Worm (Caenorhabditis elegans): ENCODE measurements around the gene set-9.

Gene set-9

DNA sequence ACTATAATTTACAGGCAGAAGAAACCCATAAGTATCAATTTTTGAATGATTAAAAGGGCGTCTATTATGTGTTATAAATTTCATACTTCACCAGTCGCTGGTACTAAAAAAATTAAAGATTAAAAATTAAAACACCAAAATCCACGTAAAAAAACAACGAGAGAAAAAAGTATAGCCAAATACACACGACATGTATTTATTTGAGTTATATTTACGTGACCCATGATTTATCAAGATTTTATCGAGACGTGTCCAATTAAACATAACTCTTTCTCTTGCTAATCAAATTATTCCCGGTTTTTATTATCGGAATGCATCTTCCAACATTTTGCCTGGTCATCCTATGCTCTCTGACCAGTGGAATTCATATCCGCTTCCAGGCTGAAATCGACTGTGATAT, 40.4 kb upstream of the set-9 start, which contains the start of gene F36A4.4:
Gene F36A4.4, plus strand, starts transcription at position 301 of the 400 bp plus-strand sequence.
- TF ChIP-seq ceh-43 (GFP tag; optimal IDR thresholded peaks at IDR 0.05) (no peak), zip-8 (tag; optimal IDR thresholded peaks at IDR 0.05) (no peak), ham-2 (GFP tag; optimal IDR thresholded peaks at IDR 0.05) (no peak), bed-3 (GFP tag; optimal IDR thresholded peaks at IDR 0.05) (no peak), flh-1 (GFP tag; optimal IDR thresholded peaks at IDR 0.05) (no peak), lin-32 (GFP tag; optimal IDR thresholded peaks at IDR 0.05) (no peak), sptf-1 (tag; optimal IDR thresholded peaks at IDR 0.05) (no peak), ztf-11 (tag; optimal IDR thresholded peaks at IDR 0.05) (no peak), tbx-8 (GFP tag; optimal IDR thresholded peaks at IDR 0.05) (no peak), nhr-2 (tag; optimal IDR thresholded peaks at IDR 0.05) (no peak), nhr-28 (tag; optimal IDR thresholded peaks at IDR 0.05) (no peak), ces-1 (GFP tag; optimal IDR thresholded peaks at IDR 0.05) (no peak), lin-13 (tag; optimal IDR thresholded peaks at IDR 0.05) (no peak), pha-4 (tag; optimal IDR thresholded peaks at IDR 0.05) (no peak), nhr-237 (tag; optimal IDR thresholded peaks at IDR 0.05) (no peak), mls-2 (tag; optimal IDR thresholded peaks at IDR 0.05) (no peak), unc-39 (tag; optimal IDR thresholded peaks at IDR 0.05) (no peak), blmp-1 (tag; optimal IDR thresholded peaks at IDR 0.05) (no peak)

DNA sequence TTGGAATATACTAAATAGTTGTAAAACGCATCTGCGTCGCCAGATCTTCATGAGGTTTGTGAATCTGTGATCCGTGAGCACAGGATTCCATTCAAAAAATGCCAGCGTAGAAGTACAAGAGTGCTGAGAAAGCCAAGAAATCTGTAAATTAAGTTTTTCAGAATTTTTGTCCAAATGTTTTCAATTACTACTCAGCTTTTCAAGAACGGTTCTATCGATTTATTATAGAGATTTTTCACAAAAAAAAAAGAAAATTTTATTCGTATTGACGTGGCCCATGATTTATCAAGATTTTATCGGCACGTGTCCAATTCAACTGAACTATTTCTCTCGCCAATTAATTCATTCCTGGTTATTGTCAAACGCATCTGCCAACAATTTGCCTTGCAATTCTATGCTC, 38.4 kb upstream of the set-9 start, which contains the start of gene F36A4.3:
Gene F36A4.3, plus strand, starts transcription at position 301 of the 400 bp plus-strand sequence.
- TF ChIP-seq sptf-1 (tag; optimal IDR thresholded peaks at IDR 0.05) (no peak), nhr-12 (tag; optimal IDR thresholded peaks at IDR 0.05) (no peak), nhr-237 (tag; optimal IDR thresholded peaks at IDR 0.05) (no peak), elt-1 (tag; optimal IDR thresholded peaks at IDR 0.05; ENCODE audit: borderline replicate concordance, insufficient read depth) (no peak), ztf-11 (tag; optimal IDR thresholded peaks at IDR 0.05) (no peak), nhr-76 (tag; optimal IDR thresholded peaks at IDR 0.05) (no peak), blmp-1 (tag; optimal IDR thresholded peaks at IDR 0.05) (no peak)

DNA sequence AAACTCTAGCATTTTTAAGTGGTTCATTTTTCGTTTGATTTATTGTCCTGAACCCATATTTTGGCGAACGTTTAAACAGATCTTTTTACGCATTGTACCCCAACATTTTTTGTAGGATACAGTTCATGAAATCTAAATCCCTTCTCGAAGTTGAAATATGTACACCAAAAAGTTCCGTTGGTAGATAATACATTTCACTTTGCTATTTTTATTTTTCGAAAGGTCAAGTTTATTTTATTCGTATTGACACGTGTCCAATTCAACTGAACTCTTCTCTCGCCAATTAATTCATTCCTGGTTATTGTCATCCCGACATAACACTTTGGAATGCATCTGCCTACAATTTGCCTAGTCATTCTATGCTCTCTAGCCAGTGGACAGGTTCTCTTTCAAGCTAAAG, 36.8 kb upstream of the set-9 start, which contains the start of gene F36A4.2:
Gene F36A4.2, plus strand, starts transcription at position 301 of the 400 bp plus-strand sequence.
- TF ChIP-seq nhr-28 (tag; optimal IDR thresholded peaks at IDR 0.05) (no peak), mep-1 (tag; optimal IDR thresholded peaks at IDR 0.05) (no peak), snpc-4 (tag; optimal IDR thresholded peaks at IDR 0.05) (no peak), tbx-8 (GFP tag; optimal IDR thresholded peaks at IDR 0.05) (no peak), elt-1 (tag; optimal IDR thresholded peaks at IDR 0.05; ENCODE audit: borderline replicate concordance, insufficient read depth) (no peak), M03D4.4 (tag; optimal IDR thresholded peaks at IDR 0.05) (no peak), unc-62 (GFP tag; optimal IDR thresholded peaks at IDR 0.05) (no peak), lin-32 (GFP tag; optimal IDR thresholded peaks at IDR 0.05) (no peak), cnd-1 (tag; optimal IDR thresholded peaks at IDR 0.05) (no peak), pha-4 (tag; optimal IDR thresholded peaks at IDR 0.05) (no peak), unc-39 (tag; optimal IDR thresholded peaks at IDR 0.05) (no peak), bed-3 (GFP tag; optimal IDR thresholded peaks at IDR 0.05) (no peak), ztf-11 (tag; optimal IDR thresholded peaks at IDR 0.05) (no peak), ceh-83 (GFP tag; optimal IDR thresholded peaks at IDR 0.05) (no peak), mls-2 (tag; optimal IDR thresholded peaks at IDR 0.05) (no peak), flh-1 (GFP tag; optimal IDR thresholded peaks at IDR 0.05) (no peak), nhr-12 (tag; optimal IDR thresholded peaks at IDR 0.05) (no peak), nhr-76 (tag; optimal IDR thresholded peaks at IDR 0.05) (no peak), hlh-1 (tag; optimal IDR thresholded peaks at IDR 0.05) (no peak)

DNA sequence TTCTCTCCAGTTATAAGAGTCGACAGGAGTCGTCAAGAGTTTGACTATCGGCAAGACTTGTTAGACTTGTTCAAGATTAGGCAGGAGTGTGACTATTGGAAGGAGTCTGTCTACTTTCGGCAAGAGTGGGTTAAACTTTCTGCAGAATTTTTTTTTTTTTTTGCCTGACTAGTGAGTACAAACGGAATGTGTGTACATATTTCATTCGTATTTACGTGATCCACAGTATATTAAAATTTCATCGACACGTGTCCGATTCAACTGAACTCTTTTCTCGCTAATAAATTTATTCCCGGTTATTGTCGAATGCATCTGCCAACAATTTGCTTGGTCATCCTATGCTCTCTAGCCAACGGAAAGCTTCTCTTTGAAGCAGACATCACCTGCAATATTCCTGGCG, 35.5 kb upstream of the set-9 start, which contains the start of gene F36A4.1:
Gene F36A4.1, plus strand, starts transcription at position 301 of the 400 bp plus-strand sequence.
- TF ChIP-seq nhr-12 (tag; optimal IDR thresholded peaks at IDR 0.05) (no peak), ztf-11 (tag; optimal IDR thresholded peaks at IDR 0.05) (no peak), lin-32 (GFP tag; optimal IDR thresholded peaks at IDR 0.05) (no peak), mep-1 (tag; optimal IDR thresholded peaks at IDR 0.05) (no peak), lsy-2 (tag; optimal IDR thresholded peaks at IDR 0.05) (no peak), lin-13 (tag; optimal IDR thresholded peaks at IDR 0.05) (no peak), ceh-43 (GFP tag; optimal IDR thresholded peaks at IDR 0.05) (no peak), pha-4 (tag; optimal IDR thresholded peaks at IDR 0.05) (no peak), drap-1 (GFP tag; optimal IDR thresholded peaks at IDR 0.05) (no peak), nhr-76 (tag; optimal IDR thresholded peaks at IDR 0.05) (no peak), hlh-1 (tag; optimal IDR thresholded peaks at IDR 0.05) (no peak)

DNA sequence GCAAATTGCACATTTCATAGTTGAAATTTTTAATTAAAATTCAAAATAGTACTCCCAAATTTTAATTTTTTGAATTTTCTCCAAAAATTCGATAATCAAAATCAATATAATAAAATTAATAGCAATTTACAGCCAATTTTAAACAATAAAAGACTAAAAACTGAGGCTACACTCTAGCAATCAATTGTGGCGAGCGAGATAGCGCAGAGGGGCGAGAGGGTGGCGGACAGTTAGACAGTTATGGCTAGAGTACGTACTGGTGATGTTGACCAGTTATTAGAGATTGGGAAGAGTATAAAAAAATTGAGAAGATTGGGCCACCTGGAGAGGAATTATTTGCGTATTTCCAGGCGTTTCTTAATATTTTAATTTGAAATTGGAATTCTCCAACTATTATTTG, 30.0 kb upstream of the set-9 start, which contains the start of gene nhr-78:
Gene nhr-78, minus strand, starts transcription at position 182 of the 400 bp plus-strand sequence.
- TF ChIP-seq bed-3 (GFP tag; optimal IDR thresholded peaks at IDR 0.05), result no peak
- TF ChIP-seq nhr-237 (tag; optimal IDR thresholded peaks at IDR 0.05), result no peak
- no peak for TF ChIP-seq drap-1 (GFP tag; optimal IDR thresholded peaks at IDR 0.05)
- TF ChIP-seq ceh-83 (GFP tag; optimal IDR thresholded peaks at IDR 0.05), result no peak
- TF ChIP-seq elt-3 (tag; optimal IDR thresholded peaks at IDR 0.05), result no peak
- no peak for TF ChIP-seq unc-39 (tag; optimal IDR thresholded peaks at IDR 0.05)
- TF ChIP-seq pha-4 (tag; optimal IDR thresholded peaks at IDR 0.05), result no peak
- no peak for TF ChIP-seq lin-32 (GFP tag; optimal IDR thresholded peaks at IDR 0.05)
- TF ChIP-seq lsy-2 (tag; optimal IDR thresholded peaks at IDR 0.05), result no peak
- no peak for TF ChIP-seq M03D4.4 (tag; optimal IDR thresholded peaks at IDR 0.05)
- no peak for TF ChIP-seq hlh-1 (tag; optimal IDR thresholded peaks at IDR 0.05)
- TF ChIP-seq ceh-39 (tag; optimal IDR thresholded peaks at IDR 0.05), result no peak
- TF ChIP-seq zip-8 (tag; optimal IDR thresholded peaks at IDR 0.05), result no peak
- no peak for TF ChIP-seq lin-13 (tag; optimal IDR thresholded peaks at IDR 0.05)
- TF ChIP-seq ces-1 (GFP tag; optimal IDR thresholded peaks at IDR 0.05), result no peak

All from whole organism, mixed stage, embryonic.